Worm (Caenorhabditis elegans) whole organism, midembryonic: ENCODE measurements around the gene K04C2.7.

Source experiments
- flt-1 ChIP-seq: fragments of 200-800 bp; sonication (Bioruptor generic); IDR thresholded peaks from 2 replicates; pipeline ENCODE4 v1.3.6; 2022; ENCODE audit warnings: missing genetic modification characterization, missing compliant biosample characterization
- ref-1 ChIP-seq: fragments of 200-800 bp; sonication (Bioruptor generic); conservative IDR thresholded peaks from 2 replicates; pipeline ENCODE4 v1.3.6; 2022; ENCODE audit warnings: missing genetic modification reagents, missing genetic modification characterization, missing compliant biosample characterization
- tab-1 ChIP-seq: fragments of 200-800 bp; sonication (Bioruptor generic); IDR thresholded peaks from 2 replicates; pipeline ENCODE4 v1.3.6; 2022; ENCODE audit warnings: missing genetic modification characterization, missing compliant biosample characterization

DNA sequence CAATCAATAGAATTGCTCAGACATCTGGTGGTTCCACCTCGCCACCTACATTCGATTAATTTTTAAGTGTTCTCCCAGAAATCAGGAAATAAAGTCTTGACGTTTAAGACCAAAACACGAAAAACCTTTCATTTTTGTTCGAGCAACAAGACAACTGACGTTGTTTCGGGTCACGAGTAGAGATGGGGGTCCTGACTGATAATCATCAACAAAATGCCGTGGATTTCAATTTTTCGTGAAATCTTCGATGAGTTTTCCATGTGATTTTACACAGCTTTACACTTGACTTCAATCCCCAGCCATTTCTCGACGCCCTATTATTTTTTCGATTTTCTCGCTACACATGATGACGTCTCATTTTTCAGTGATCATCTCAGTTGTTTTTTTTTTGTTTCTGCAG lies 9.8 kb upstream of the K04C2.7 start:
- no peak for TF ChIP-seq tab-1 (GFP tag; lab: Robert Waterston, UW)
- no peak for TF ChIP-seq flt-1
- no peak for TF ChIP-seq ref-1 (GFP tag; lab: Robert Waterston, UW)
